Worm (Caenorhabditis elegans) whole organism, late embryonic: Measurements from ENCODE around the gene F59A7.7.

Source experiments
- C08G9.2 ChIP-seq: sonication (generic microtip); optimal IDR thresholded peaks from 2 replicates; lab custom pipeline; 2016; ENCODE audit warnings: mild to moderate bottlenecking, missing genetic modification characterization, moderate library complexity, missing compliant biosample characterization
- ama-1 ChIP-seq: fragments of 150-350 bp; optimal IDR thresholded peaks from 2 replicates; lab custom pipeline; 2014
- ceh-14 ChIP-seq: sonication (generic microtip); optimal IDR thresholded peaks from 2 replicates; lab custom pipeline; 2016; ENCODE audit warnings: missing genotype, missing genetic modification characterization, missing compliant biosample characterization
- ceh-18 ChIP-seq: sonication (generic microtip); optimal IDR thresholded peaks from 2 replicates; lab custom pipeline; 2016; ENCODE audit warnings: missing genetic modification characterization, missing compliant biosample characterization
- ceh-22 ChIP-seq: sonication (generic microtip); optimal IDR thresholded peaks from 2 replicates; lab custom pipeline; 2017; ENCODE audit warnings: missing biosample characterization, missing genetic modification characterization
- ceh-24 ChIP-seq: sonication (generic microtip); optimal IDR thresholded peaks from 2 replicates; lab custom pipeline; 2016; ENCODE audit warnings: mild to moderate bottlenecking, missing genetic modification characterization, missing compliant biosample characterization
- ceh-30 ChIP-seq: fragments of 150-350 bp; optimal IDR thresholded peaks from 2 replicates; lab custom pipeline; 2014; ENCODE audit warnings: missing biosample characterization, missing genetic modification characterization
- ceh-31 ChIP-seq: sonication (generic microtip); optimal IDR thresholded peaks from 2 replicates; lab custom pipeline; 2016; ENCODE audit warnings: missing genetic modification characterization, missing compliant biosample characterization
- ceh-45 ChIP-seq: fragments of 200-800 bp; sonication (Bioruptor generic); IDR thresholded peaks from 2 replicates; pipeline ENCODE4 v1.3.6; 2022; ENCODE audit warnings: missing genetic modification reagents, missing genetic modification characterization, missing compliant biosample characterization
- ceh-6 ChIP-seq: fragments of 200-800 bp; sonication (Bioruptor generic); optimal IDR thresholded peaks from 2 replicates; lab custom pipeline; 2018; ENCODE audit warnings: mild to moderate bottlenecking, missing genetic modification characterization, missing compliant biosample characterization
- ceh-9 ChIP-seq: sonication (generic microtip); optimal IDR thresholded peaks from 2 replicates; lab custom pipeline; 2016; ENCODE audit warnings: mild to moderate bottlenecking, missing genetic modification characterization, inconsistent platforms, missing compliant biosample characterization
- che-1 ChIP-seq: sonication (generic microtip); optimal IDR thresholded peaks from 2 replicates; lab custom pipeline; 2016; ENCODE audit warnings: mild to moderate bottlenecking, missing genetic modification characterization, missing compliant biosample characterization
- dve-1 ChIP-seq: sonication (generic microtip); optimal IDR thresholded peaks from 2 replicates; lab custom pipeline; 2017; ENCODE audit warnings: antibody characterized with exemption, mild to moderate bottlenecking, missing genetic modification characterization, missing compliant biosample characterization
- elt-2 ChIP-seq: sonication (generic microtip); optimal IDR thresholded peaks from 2 replicates; lab custom pipeline; 2016; ENCODE audit warnings: missing genetic modification reagents, missing genetic modification characterization, missing compliant biosample characterization
- elt-4 ChIP-seq: sonication (generic microtip); optimal IDR thresholded peaks from 2 replicates; lab custom pipeline; 2016; ENCODE audit warnings: missing genetic modification characterization, missing compliant biosample characterization
- eyg-1 ChIP-seq: sonication (generic microtip); optimal IDR thresholded peaks from 2 replicates; lab custom pipeline; 2016; ENCODE audit warnings: missing genotype, missing genetic modification characterization, missing compliant biosample characterization
- fax-1 ChIP-seq: sonication (generic microtip); optimal IDR thresholded peaks from 2 replicates; lab custom pipeline; 2016; ENCODE audit warnings: missing genotype, missing genetic modification characterization, missing compliant biosample characterization
- gmeb-2 ChIP-seq: sonication (generic microtip); optimal IDR thresholded peaks from 2 replicates; lab custom pipeline; 2016; ENCODE audit warnings: missing genetic modification characterization, inconsistent platforms, missing compliant biosample characterization
- hlh-30 ChIP-seq: sonication (generic microtip); optimal IDR thresholded peaks from 2 replicates; lab custom pipeline; 2017; ENCODE audit warnings: antibody characterized with exemption, missing genetic modification characterization, missing compliant biosample characterization; ENCODE audit not compliant: insufficient read depth
- hlh-6 ChIP-seq: sonication (generic microtip); optimal IDR thresholded peaks from 2 replicates; lab custom pipeline; 2016; ENCODE audit warnings: missing genotype, missing genetic modification characterization, missing compliant biosample characterization
- lim-6 ChIP-seq: sonication (generic microtip); optimal IDR thresholded peaks from 2 replicates; lab custom pipeline; 2016; ENCODE audit warnings: missing genetic modification characterization, missing compliant biosample characterization
- madf-2 ChIP-seq: sonication (generic microtip); optimal IDR thresholded peaks from 2 replicates; lab custom pipeline; 2017; ENCODE audit warnings: missing genetic modification characterization, missing compliant biosample characterization
- mec-3 ChIP-seq: sonication (generic microtip); optimal IDR thresholded peaks from 2 replicates; lab custom pipeline; 2016; ENCODE audit warnings: borderline replicate concordance, missing genetic modification characterization, missing compliant biosample characterization
- nhr-232 ChIP-seq: sonication (generic microtip); optimal IDR thresholded peaks from 2 replicates; lab custom pipeline; 2016; ENCODE audit warnings: missing genetic modification characterization, missing compliant biosample characterization
- pag-3 ChIP-seq: sonication (generic microtip); optimal IDR thresholded peaks from 2 replicates; lab custom pipeline; 2016; ENCODE audit warnings: missing compliant biosample characterization, missing genetic modification characterization, borderline replicate concordance
- pqm-1 ChIP-seq: sonication (generic microtip); optimal IDR thresholded peaks from 2 replicates; lab custom pipeline; 2016; ENCODE audit warnings: missing genetic modification characterization, missing compliant biosample characterization
- ref-2 ChIP-seq: sonication (generic microtip); optimal IDR thresholded peaks from 2 replicates; lab custom pipeline; 2016; ENCODE audit warnings: missing genetic modification characterization, missing compliant biosample characterization
- rnt-1 ChIP-seq: sonication (generic microtip); optimal IDR thresholded peaks from 2 replicates; lab custom pipeline; 2016; ENCODE audit warnings: missing genetic modification characterization, missing compliant biosample characterization
- sox-2 ChIP-seq: fragments of 200-800 bp; sonication (Bioruptor generic); IDR thresholded peaks from 2 replicates; pipeline ENCODE4 v1.3.6; 2022; ENCODE audit warnings: missing genetic modification reagents, missing genetic modification characterization, missing compliant biosample characterization
- syd-9 ChIP-seq: sonication (generic microtip); optimal IDR thresholded peaks from 2 replicates; lab custom pipeline; 2016; ENCODE audit warnings: mild to moderate bottlenecking, missing genetic modification characterization, moderate library complexity, missing compliant biosample characterization
- tbx-2 ChIP-seq: sonication (generic microtip); optimal IDR thresholded peaks from 2 replicates; lab custom pipeline; 2016; ENCODE audit warnings: missing genetic modification characterization, missing compliant biosample characterization
- unc-55 ChIP-seq: sonication (generic microtip); optimal IDR thresholded peaks from 2 replicates; lab custom pipeline; 2017; ENCODE audit warnings: missing biosample characterization, missing genetic modification reagents, missing genetic modification characterization
- unc-86 ChIP-seq: sonication (generic microtip); optimal IDR thresholded peaks from 2 replicates; lab custom pipeline; 2016; ENCODE audit warnings: missing genetic modification characterization, missing compliant biosample characterization
- ztf-16 ChIP-seq: sonication (generic microtip); optimal IDR thresholded peaks from 2 replicates; lab custom pipeline; 2017; ENCODE audit warnings: missing genetic modification characterization, missing compliant biosample characterization

Gene F59A7.7

ce11 chrV:1991381-1991780 lies 20.5 kb upstream of the F59A7.7 start:
- TF ChIP-seq elt-4 (tag; lab: Kevin White, UChicago) (no peak), madf-2 (tag; lab: Kevin White, UChicago) (no peak), ceh-22 (tag; lab: Kevin White, UChicago) (no peak), tbx-2 (tag; lab: Kevin White, UChicago) (no peak), ceh-6 (GFP tag; lab: Kevin White, UChicago) (no peak), pag-3 (tag; lab: Kevin White, UChicago) (no peak), eyg-1 (tag; lab: Kevin White, UChicago) (no peak), ceh-9 (tag; lab: Kevin White, UChicago) (no peak), syd-9 (no peak), ama-1 (lab: Kevin White, UChicago) (no peak), sox-2 (GFP tag; lab: Robert Waterston, UW) (no peak), elt-2 (no peak), nhr-232 (tag; lab: Kevin White, UChicago) (no peak), unc-55 (no peak), hlh-6 (tag; lab: Kevin White, UChicago) (no peak), unc-86 (tag; lab: Kevin White, UChicago) (no peak), mec-3 (no peak)
- TF ChIP-seq, all 69 proteins: peak for 0

- TF ChIP-seq ceh-22 (tag; lab: Kevin White, UChicago) (peak; percentile 47), syd-9 (no peak)
Observed at ce11 chrV:1992515-1992968, 19.3 kb upstream of the F59A7.7 start, which contains the start of gene tnt-4. tnt-4 (minus strand) TSS chrV:1992918.

ce11 chrV:1998358-1998757 lies 13.5 kb upstream of the F59A7.7 start:
- no peak for TF ChIP-seq ceh-18 (tag; lab: Kevin White, UChicago)
- no peak for TF ChIP-seq ceh-31 (tag; lab: Kevin White, UChicago)
- TF ChIP-seq che-1: no peak
- TF ChIP-seq elt-2: peak; percentile 69
- TF ChIP-seq dve-1 (tag; lab: Kevin White, UChicago): no peak
- no peak for TF ChIP-seq tbx-2 (tag; lab: Kevin White, UChicago)
- TF ChIP-seq pqm-1: no peak

- TF ChIP-seq hlh-6 (tag; lab: Kevin White, UChicago): no peak
- TF ChIP-seq elt-4 (tag; lab: Kevin White, UChicago): no peak
- no peak for TF ChIP-seq fax-1 (tag; lab: Kevin White, UChicago)
- TF ChIP-seq ceh-30 (tag; lab: Kevin White, UChicago): no peak
- no peak for TF ChIP-seq C08G9.2
- no peak for TF ChIP-seq ceh-24 (tag; lab: Kevin White, UChicago)
- TF ChIP-seq ztf-16: no peak
- TF ChIP-seq rnt-1: no peak
Observed at ce11 chrV:1999531-2000094, 12.3 kb upstream of the F59A7.7 start, which contains the start of gene alh-5. alh-5 (minus strand) TSS chrV:1999581.

ce11 chrV:2004229-2004628 lies 7.6 kb upstream of the F59A7.7 start, which contains the start of gene clec-206:
clec-206 (minus strand) TSS chrV:2004329.
- TF ChIP-seq ceh-31 (tag; lab: Kevin White, UChicago) (no peak), ref-2 (tag; lab: Kevin White, UChicago) (no peak), ceh-45 (GFP tag; lab: Robert Waterston, UW) (no peak), ceh-22 (tag; lab: Kevin White, UChicago) (no peak), ztf-16 (no peak), elt-2 (no peak), ceh-14 (no peak)

ce11 chrV:2004659-2005058 lies 7.2 kb upstream of the F59A7.7 start, which contains the start of gene cysl-4:
cysl-4 (plus strand) TSS chrV:2004959.
- no peak for TF ChIP-seq hlh-30 (tag; lab: Kevin White, UChicago)
- TF ChIP-seq gmeb-2: no peak
- TF ChIP-seq lim-6 (tag; lab: Kevin White, UChicago): no peak
